Worm (Caenorhabditis elegans) whole organism, late embryonic: ENCODE data around the gene clec-33.

Source experiments
- K02D7.2 ChIP-seq: sonication (generic microtip); optimal IDR thresholded peaks from 2 replicates; lab custom pipeline; 2017; ENCODE audit warnings: mild to moderate bottlenecking, missing genetic modification characterization, missing compliant biosample characterization
- K09A11.1 ChIP-seq: sonication (generic microtip); optimal IDR thresholded peaks from 2 replicates; lab custom pipeline; 2017; ENCODE audit warnings: antibody characterized with exemption, mild to moderate bottlenecking, missing genetic modification characterization, missing compliant biosample characterization; ENCODE audit not compliant: insufficient read depth
- Y22D7AL.16 ChIP-seq: sonication (generic microtip); optimal IDR thresholded peaks from 2 replicates; lab custom pipeline; 2016; ENCODE audit warnings: missing genetic modification characterization, missing compliant biosample characterization
- ahr-1 ChIP-seq: sonication (generic microtip); optimal IDR thresholded peaks from 2 replicates; lab custom pipeline; 2016; ENCODE audit warnings: missing genetic modification characterization, missing compliant biosample characterization
- ama-1 ChIP-seq: fragments of 150-350 bp; optimal IDR thresholded peaks from 2 replicates; lab custom pipeline; 2014
- ceh-14 ChIP-seq: sonication (generic microtip); optimal IDR thresholded peaks from 2 replicates; lab custom pipeline; 2016; ENCODE audit warnings: missing genotype, missing genetic modification characterization, missing compliant biosample characterization
- ceh-18 ChIP-seq: sonication (generic microtip); optimal IDR thresholded peaks from 2 replicates; lab custom pipeline; 2016; ENCODE audit warnings: missing genetic modification characterization, missing compliant biosample characterization
- ceh-19 ChIP-seq: fragments of 200-800 bp; sonication (Bioruptor generic); optimal IDR thresholded peaks from 2 replicates; lab custom pipeline; 2018; ENCODE audit warnings: mild to moderate bottlenecking, missing genetic modification characterization, missing compliant biosample characterization
- ceh-24 ChIP-seq: sonication (generic microtip); optimal IDR thresholded peaks from 2 replicates; lab custom pipeline; 2016; ENCODE audit warnings: mild to moderate bottlenecking, missing genetic modification characterization, missing compliant biosample characterization
- ceh-30 ChIP-seq: fragments of 150-350 bp; optimal IDR thresholded peaks from 2 replicates; lab custom pipeline; 2014; ENCODE audit warnings: missing biosample characterization, missing genetic modification characterization
- ceh-31 ChIP-seq: sonication (generic microtip); optimal IDR thresholded peaks from 2 replicates; lab custom pipeline; 2016; ENCODE audit warnings: missing genetic modification characterization, missing compliant biosample characterization
- ceh-34 ChIP-seq: sonication (generic microtip); optimal IDR thresholded peaks from 2 replicates; lab custom pipeline; 2016; ENCODE audit warnings: mild to moderate bottlenecking, missing genetic modification characterization, missing compliant biosample characterization
- ceh-45 ChIP-seq: fragments of 200-800 bp; sonication (Bioruptor generic); IDR thresholded peaks from 2 replicates; pipeline ENCODE4 v1.3.6; 2022; ENCODE audit warnings: missing genetic modification reagents, missing genetic modification characterization, missing compliant biosample characterization
- ceh-48 ChIP-seq: sonication (generic microtip); optimal IDR thresholded peaks from 2 replicates; lab custom pipeline; 2016; ENCODE audit warnings: missing genetic modification characterization, inconsistent platforms, missing compliant biosample characterization
- ceh-9 ChIP-seq: sonication (generic microtip); optimal IDR thresholded peaks from 2 replicates; lab custom pipeline; 2016; ENCODE audit warnings: mild to moderate bottlenecking, missing genetic modification characterization, inconsistent platforms, missing compliant biosample characterization
- dve-1 ChIP-seq: sonication (generic microtip); optimal IDR thresholded peaks from 2 replicates; lab custom pipeline; 2017; ENCODE audit warnings: antibody characterized with exemption, mild to moderate bottlenecking, missing genetic modification characterization, missing compliant biosample characterization
- elt-2 ChIP-seq: sonication (generic microtip); optimal IDR thresholded peaks from 2 replicates; lab custom pipeline; 2016; ENCODE audit warnings: missing genetic modification reagents, missing genetic modification characterization, missing compliant biosample characterization
- fkh-10 ChIP-seq: fragments of 150-350 bp; optimal IDR thresholded peaks from 2 replicates; lab custom pipeline; 2014; ENCODE audit warnings: missing biosample characterization, missing genetic modification reagents, missing genetic modification characterization
- fkh-6 ChIP-seq: sonication (generic microtip); optimal IDR thresholded peaks from 2 replicates; lab custom pipeline; 2016; ENCODE audit warnings: missing genetic modification characterization, missing compliant biosample characterization
- hlh-13 ChIP-seq: fragments of 200-800 bp; sonication (Bioruptor generic); optimal IDR thresholded peaks from 2 replicates; lab custom pipeline; 2018; ENCODE audit warnings: mild to moderate bottlenecking, missing genetic modification characterization, missing compliant biosample characterization
- hlh-8 ChIP-seq: sonication (generic microtip); optimal IDR thresholded peaks from 2 replicates; lab custom pipeline; 2016; ENCODE audit warnings: missing genotype, missing genetic modification characterization, missing compliant biosample characterization
- madf-2 ChIP-seq: sonication (generic microtip); optimal IDR thresholded peaks from 2 replicates; lab custom pipeline; 2017; ENCODE audit warnings: missing genetic modification characterization, missing compliant biosample characterization
- nfya-1 ChIP-seq: sonication (generic microtip); optimal IDR thresholded peaks from 2 replicates; lab custom pipeline; 2017; ENCODE audit warnings: missing genetic modification characterization, mild to moderate bottlenecking, missing compliant biosample characterization, antibody characterized with exemption, moderate library complexity
- pha-2 ChIP-seq: sonication (generic microtip); optimal IDR thresholded peaks from 2 replicates; lab custom pipeline; 2017; ENCODE audit warnings: mild to moderate bottlenecking, missing genetic modification characterization, missing compliant biosample characterization
- pros-1 ChIP-seq: fragments of 150-350 bp; optimal IDR thresholded peaks from 2 replicates; lab custom pipeline; 2014; ENCODE audit warnings: missing biosample characterization, missing genetic modification reagents, missing genetic modification characterization
- ref-2 ChIP-seq: sonication (generic microtip); optimal IDR thresholded peaks from 2 replicates; lab custom pipeline; 2016; ENCODE audit warnings: missing genetic modification characterization, missing compliant biosample characterization
- rnt-1 ChIP-seq: sonication (generic microtip); optimal IDR thresholded peaks from 2 replicates; lab custom pipeline; 2016; ENCODE audit warnings: missing genetic modification characterization, missing compliant biosample characterization
- sdc-2 ChIP-seq: sonication (generic microtip); optimal IDR thresholded peaks from 2 replicates; lab custom pipeline; 2016; ENCODE audit warnings: missing genotype, missing genetic modification characterization, missing compliant biosample characterization
- sox-2 ChIP-seq: fragments of 200-800 bp; sonication (Bioruptor generic); IDR thresholded peaks from 2 replicates; pipeline ENCODE4 v1.3.6; 2022; ENCODE audit warnings: missing genetic modification reagents, missing genetic modification characterization, missing compliant biosample characterization
- sox-4 ChIP-seq: sonication (generic microtip); optimal IDR thresholded peaks from 2 replicates; lab custom pipeline; 2017; ENCODE audit warnings: mild to moderate bottlenecking, missing genetic modification characterization, inconsistent platforms, missing compliant biosample characterization
- syd-9 ChIP-seq: sonication (generic microtip); optimal IDR thresholded peaks from 2 replicates; lab custom pipeline; 2016; ENCODE audit warnings: mild to moderate bottlenecking, missing genetic modification characterization, moderate library complexity, missing compliant biosample characterization
- tbx-2 ChIP-seq: sonication (generic microtip); optimal IDR thresholded peaks from 2 replicates; lab custom pipeline; 2016; ENCODE audit warnings: missing genetic modification characterization, missing compliant biosample characterization
- unc-42 ChIP-seq: sonication (generic microtip); optimal IDR thresholded peaks from 2 replicates; lab custom pipeline; 2016; ENCODE audit warnings: missing genotype, missing genetic modification characterization, missing compliant biosample characterization
- ztf-16 ChIP-seq: sonication (generic microtip); optimal IDR thresholded peaks from 2 replicates; lab custom pipeline; 2017; ENCODE audit warnings: missing genetic modification characterization, missing compliant biosample characterization

Gene clec-33

ce11 chrV:16879532-16879931, 9.9 kb upstream of the clec-33 start:
- no peak for TF ChIP-seq Y22D7AL.16 (tag; lab: Kevin White, UChicago)

ce11 chrV:16874966-16875365, 5.3 kb upstream of the clec-33 start, which contains the start of gene F49A5.10:
Gene F49A5.10, plus strand, starts transcription at chrV:16875266.
- TF ChIP-seq ceh-14 (no peak), K02D7.2 (no peak), dve-1 (tag; lab: Kevin White, UChicago) (no peak), fkh-10 (no peak), ceh-24 (tag; lab: Kevin White, UChicago) (no peak), ceh-19 (GFP tag; lab: Kevin White, UChicago) (no peak), tbx-2 (no peak), ceh-48 (no peak), sox-4 (tag; lab: Kevin White, UChicago) (no peak), sox-2 (GFP tag; lab: Robert Waterston, UW) (no peak), ceh-9 (tag; lab: Kevin White, UChicago) (no peak), unc-42 (no peak), ama-1 (lab: Kevin White, UChicago) (no peak)

DNA sequence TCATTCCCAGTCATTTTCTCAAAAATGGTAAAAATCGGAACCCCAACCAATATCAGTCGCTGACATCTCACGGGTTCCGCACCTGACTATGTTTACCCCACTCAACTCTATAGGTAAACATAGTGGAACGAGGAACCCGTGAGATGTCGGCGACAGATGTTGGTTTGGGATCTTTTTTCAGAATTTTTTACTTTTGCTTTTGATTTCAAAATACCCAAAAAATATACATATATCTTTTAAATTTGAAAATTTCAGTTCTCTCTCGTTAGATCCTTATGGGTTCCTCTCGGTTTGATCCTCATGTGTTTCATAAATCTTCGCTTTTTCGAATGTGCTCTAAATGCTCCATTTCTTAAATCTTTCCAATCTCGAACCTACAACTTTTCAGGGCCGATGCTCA, 4.0 kb upstream of the clec-33 start, which contains the start of gene srw-23:
srw-23 (plus strand) TSS at position 301 of the 400 bp plus-strand sequence.
- TF ChIP-seq hlh-8 (tag; lab: Kevin White, UChicago) (no peak), pros-1 (tag; lab: Kevin White, UChicago) (no peak), sdc-2 (tag; lab: Kevin White, UChicago) (no peak), dve-1 (tag; lab: Kevin White, UChicago) (no peak), ceh-34 (tag; lab: Kevin White, UChicago) (no peak), pha-2 (no peak), unc-42 (no peak), ref-2 (tag; lab: Kevin White, UChicago) (no peak), madf-2 (tag; lab: Kevin White, UChicago) (no peak), ahr-1 (no peak), ceh-31 (tag; lab: Kevin White, UChicago) (no peak), ceh-19 (GFP tag; lab: Kevin White, UChicago) (no peak), ceh-30 (tag; lab: Kevin White, UChicago) (no peak), ceh-9 (tag; lab: Kevin White, UChicago) (no peak), K09A11.1 (no peak), Y22D7AL.16 (tag; lab: Kevin White, UChicago) (no peak), ztf-16 (no peak), ceh-45 (GFP tag; lab: Robert Waterston, UW) (no peak), sox-4 (tag; lab: Kevin White, UChicago) (no peak)

DNA sequence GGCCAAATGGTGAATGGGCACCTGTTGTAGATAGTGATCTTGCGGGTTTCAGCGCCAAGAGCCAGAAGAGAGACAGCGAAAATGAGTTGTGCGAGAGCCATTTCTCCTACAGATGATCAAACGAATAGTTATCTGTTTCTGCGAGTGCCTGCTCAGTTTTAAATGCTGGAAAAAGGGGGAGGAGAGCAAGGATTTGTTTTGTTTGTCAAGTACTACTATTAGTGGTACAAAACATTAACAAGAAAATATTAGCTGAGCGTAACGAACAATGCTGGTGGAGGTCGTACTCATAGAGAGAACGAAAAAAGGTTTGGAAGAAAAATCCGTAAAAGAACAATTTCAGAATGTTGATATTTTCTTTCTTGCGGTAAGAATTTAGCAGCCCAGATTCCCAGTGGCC, 1.7 kb upstream of the clec-33 start, which contains the start of gene thn-4:
thn-4 (minus strand) TSS at position 101 of the 400 bp plus-strand sequence.
- no peak for TF ChIP-seq hlh-13 (GFP tag; lab: Kevin White, UChicago)
- TF ChIP-seq ceh-31 (tag; lab: Kevin White, UChicago), result no peak
- TF ChIP-seq ceh-18 (tag; lab: Kevin White, UChicago), result no peak
- no peak for TF ChIP-seq ceh-45 (GFP tag; lab: Robert Waterston, UW)
- TF ChIP-seq rnt-1, result no peak
- no peak for TF ChIP-seq pha-2
- TF ChIP-seq nfya-1 (tag; lab: Kevin White, UChicago), result no peak
- no peak for TF ChIP-seq ama-1 (lab: Kevin White, UChicago)
- no peak for TF ChIP-seq ceh-9 (tag; lab: Kevin White, UChicago)
- TF ChIP-seq fkh-6 (tag; lab: Kevin White, UChicago), result no peak

ce11 chrV:16865404-16865803, 4.2 kb downstream of the clec-33 start, which contains the start of gene clec-28:
Gene clec-28, plus strand, starts transcription at chrV:16865704.
- TF ChIP-seq syd-9 (tag; lab: Kevin White, UChicago) (no peak), K09A11.1 (no peak), elt-2 (tag; lab: Kevin White, UChicago) (no peak)
